Worm (Caenorhabditis elegans) whole organism, L1 larva: ENCODE data around the gene R107.9.

Experiments used
- aha-1 ChIP-seq: fragments of 150-350 bp; optimal IDR thresholded peaks from 2 replicates; lab custom pipeline; 2014; ENCODE audit warnings: missing biosample characterization, missing genetic modification characterization
- fkh-10 ChIP-seq: sonication (generic microtip); optimal IDR thresholded peaks from 2 replicates; lab custom pipeline; 2017; ENCODE audit warnings: missing biosample characterization, missing genetic modification reagents, missing genetic modification characterization
- mdl-1 ChIP-seq, 2 experiments: fragments of 150-350 bp; optimal IDR thresholded peaks; 2 replicates each; lab custom pipeline; 2014 to 2017; ENCODE audit warnings: missing biosample characterization in 2 of 2, missing genetic modification characterization in 2 of 2, inconsistent platforms in 1 of 2
- nhr-12 ChIP-seq: sonication (generic microtip); optimal IDR thresholded peaks from 2 replicates; lab custom pipeline; 2017; ENCODE audit warnings: missing biosample characterization, missing genetic modification characterization
- nhr-237 ChIP-seq: fragments of 150-350 bp; optimal IDR thresholded peaks from 2 replicates; lab custom pipeline; 2014; ENCODE audit warnings: missing biosample characterization, missing genetic modification characterization
- nhr-76 ChIP-seq: sonication (generic microtip); optimal IDR thresholded peaks from 2 replicates; lab custom pipeline; 2017; ENCODE audit warnings: missing biosample characterization, missing genetic modification characterization
- snpc-4 ChIP-seq: fragments of 150-350 bp; optimal IDR thresholded peaks from 2 replicates; lab custom pipeline; 2014; ENCODE audit warnings: missing biosample characterization, missing genetic modification characterization
- unc-130 ChIP-seq: fragments of 150-350 bp; optimal IDR thresholded peaks from 2 replicates; lab custom pipeline; 2017; ENCODE audit warnings: missing biosample characterization, missing genetic modification characterization, inconsistent platforms
- unc-62 ChIP-seq: fragments of 150-350 bp; optimal IDR thresholded peaks from 2 replicates; lab custom pipeline; 2014; ENCODE audit warnings: missing biosample characterization, missing genetic modification reagents, missing genetic modification characterization
- ztf-11 ChIP-seq, 2 experiments: sonication (generic microtip); optimal IDR thresholded peaks; 2 replicates each; lab custom pipeline; 2016 to 2017; ENCODE audit warnings: missing genetic modification characterization in 2 of 2, missing biosample characterization in 1 of 2, missing compliant biosample characterization in 1 of 2

DNA sequence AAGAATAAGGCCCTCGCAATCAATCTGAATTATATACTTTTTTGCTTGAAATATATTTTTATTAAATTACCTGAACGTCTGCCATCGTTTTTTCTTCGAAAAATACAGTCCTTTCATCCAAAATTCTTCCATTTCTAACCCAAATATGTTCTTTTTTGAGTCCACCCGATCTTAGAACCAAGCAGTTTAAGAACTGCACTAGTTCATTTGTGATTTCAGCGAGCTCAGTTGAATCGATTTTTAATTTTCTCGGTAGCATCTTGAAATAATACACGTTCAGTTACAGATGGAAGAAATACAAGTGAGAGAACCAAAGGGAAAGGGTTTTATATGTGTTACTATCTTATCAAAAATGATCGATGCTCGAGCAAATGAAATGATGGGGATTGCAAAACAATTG, 38.2 kb upstream of the R107.9 start, which contains the start of gene F59B2.3:
- no peak for TF ChIP-seq nhr-237
- no peak for TF ChIP-seq unc-130 (tag; lab: Kevin White, UChicago)
- TF ChIP-seq nhr-76: no peak
- no peak for TF ChIP-seq fkh-10 (GFP tag; lab: Kevin White, UChicago)
- TF ChIP-seq unc-62 (GFP tag; lab: Kevin White, UChicago): no peak
- TF ChIP-seq ztf-11 (tag; optimal IDR thresholded peaks at IDR 0.05; lab: Kevin White, UChicago): no peak
- TF ChIP-seq aha-1: no peak
- no peak for TF ChIP-seq mdl-1 (tag; optimal IDR thresholded peaks at IDR 0.05; lab: Kevin White, UChicago)
- TF ChIP-seq snpc-4 (tag; lab: Kevin White, UChicago): no peak
- no peak for TF ChIP-seq nhr-12 (tag; lab: Kevin White, UChicago)
